Fruit fly (Drosophila melanogaster) whole organism, embryonic: ENCODE results near the gene woc.

Experiments
- NK7.1 ChIP-seq: fragments of 200-800 bp; sonication (Bioruptor generic); optimal IDR thresholded peaks from 3 replicates; lab custom pipeline; 2016; ENCODE audit warnings: missing biosample characterization, missing genetic modification characterization
- lmd ChIP-seq: fragments of 200-800 bp; sonication (Bioruptor generic); IDR thresholded peaks from 2 replicates; pipeline ENCODE4 v1.3.6; 2022; ENCODE audit warnings: missing biosample characterization, missing genetic modification characterization
- mirr ChIP-seq: fragments of 200-800 bp; sonication (Bioruptor generic); optimal IDR thresholded peaks from 3 replicates; lab custom pipeline; 2018; ENCODE audit warnings: missing biosample characterization, mild to moderate bottlenecking, missing genetic modification characterization

DNA sequence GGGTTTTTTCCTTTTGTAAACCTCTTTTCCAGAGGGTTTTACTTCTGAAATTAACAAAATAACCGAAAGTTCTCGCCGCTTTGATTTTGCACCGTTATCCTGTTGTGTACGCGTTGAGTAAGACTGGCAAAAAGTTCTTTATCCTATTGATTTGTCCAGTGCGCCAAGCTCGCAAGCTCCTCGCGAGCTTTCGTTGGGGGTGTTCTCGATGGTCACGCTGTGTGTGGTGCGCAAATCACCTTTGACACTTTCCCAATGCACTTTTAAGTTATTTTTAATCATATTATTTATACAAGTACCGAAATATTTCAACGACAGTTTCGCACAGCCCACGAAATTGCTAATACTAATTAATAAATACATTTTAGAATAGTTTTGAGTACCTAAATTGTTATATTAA lies 25.9 kb downstream of the woc start:
- no peak for TF ChIP-seq NK7.1 (GFP tag; lab: Kevin White, UChicago)
- no peak for TF ChIP-seq mirr (GFP tag; lab: Kevin White, UChicago)
- TF ChIP-seq lmd: no peak
